Fruit fly (Drosophila melanogaster): ENCODE measurements around the gene Svil.
A peak's percentile ranks its signal among the peaks of the same experiment; 100 is the strongest.

The Svil gene

dm6 chr3L:2371882-2372281 lies 5.6 kb upstream of the Svil start, which contains the start of the genes CG1317 and CG8993:
CG1317 (minus strand) TSS chr3L:2371939.
CG8993 (plus strand) TSS chr3L:2372199.
- TF ChIP-seq Hr4 (GFP tag; optimal IDR thresholded peaks at IDR 0.05) (no peak), dsx (GFP tag; optimal IDR thresholded peaks at IDR 0.05; ENCODE audit: poor library complexity, severe bottlenecking) (peak; percentile 31), fkh (GFP tag; optimal IDR thresholded peaks at IDR 0.05) (no peak), CG7368 (GFP tag; optimal IDR thresholded peaks at IDR 0.05) (peak; percentile 8), ss (GFP tag; optimal IDR thresholded peaks at IDR 0.05) (no peak), pdm3 (GFP tag; optimal IDR thresholded peaks at IDR 0.05) (peak; percentile 5), Eip78C (GFP tag) (peak; percentile 20), CG32006 (GFP tag; optimal IDR thresholded peaks at IDR 0.05) (peak; percentile 17), CG3032 (tag; optimal IDR thresholded peaks at IDR 0.05) (peak; percentile 44), lz (GFP tag; optimal IDR thresholded peaks at IDR 0.05) (peak; percentile 22), svp (GFP tag) (peak; percentile 42), CG3919 (GFP tag; optimal IDR thresholded peaks at IDR 0.05) (peak; percentile 11), CG10631 (GFP tag; optimal IDR thresholded peaks at IDR 0.05) (peak; percentile 43), OdsH (GFP tag; optimal IDR thresholded peaks at IDR 0.05) (peak; percentile 48), achi (GFP tag; optimal IDR thresholded peaks at IDR 0.05) (peak; percentile 67), Ets21C (GFP tag; optimal IDR thresholded peaks at IDR 0.05) (no peak), cyc (GFP tag; optimal IDR thresholded peaks at IDR 0.05) (peak; percentile 24), esn (GFP tag; optimal IDR thresholded peaks at IDR 0.05) (no peak), CG11294 (GFP tag; IDR thresholded peaks at IDR 0.05) (no peak), acj6 (GFP tag; optimal IDR thresholded peaks at IDR 0.05) (peak; percentile 26), Sox14 (GFP tag; optimal IDR thresholded peaks at IDR 0.05) (peak; percentile 32), CG6808 (GFP tag; optimal IDR thresholded peaks at IDR 0.05) (no peak)

dm6 chr3L:2373421-2374043 lies 3.9 kb upstream of the Svil start, which contains the start of the genes mRpL23 and CG9004:
mRpL23 (minus strand) TSS chr3L:2373704.
CG9004 (plus strand) TSS chr3L:2373728.
- TF ChIP-seq CG8319 (GFP tag; optimal IDR thresholded peaks at IDR 0.05) = peak; percentile 99
- TF ChIP-seq eg (GFP tag; IDR thresholded peaks at IDR 0.05) = peak; percentile 100
- TF ChIP-seq CG4318 (GFP tag; optimal IDR thresholded peaks at IDR 0.05) = peak; percentile 99
- peak; percentile 99 for TF ChIP-seq Met (GFP tag; optimal IDR thresholded peaks at IDR 0.05)
- peak; percentile 100 for TF ChIP-seq Gug (GFP tag; IDR thresholded peaks at IDR 0.05)
- TF ChIP-seq CG3032 (tag; optimal IDR thresholded peaks at IDR 0.05) = peak; percentile 100
- TF ChIP-seq CG1621 (tag; optimal IDR thresholded peaks at IDR 0.05) = peak; percentile 98
- TF ChIP-seq CG6163 (GFP tag; IDR thresholded peaks at IDR 0.05) = peak; percentile 100
- TF ChIP-seq Smox (GFP tag; optimal IDR thresholded peaks at IDR 0.05) = peak; percentile 99
- TF ChIP-seq CG6276 (GFP tag; optimal IDR thresholded peaks at IDR 0.05) = peak; percentile 97
- peak; percentile 99 for TF ChIP-seq Sox14 (GFP tag; optimal IDR thresholded peaks at IDR 0.05)
- TF ChIP-seq fkh (GFP tag; optimal IDR thresholded peaks at IDR 0.05) = peak; percentile 86
- TF ChIP-seq Eip93F (GFP tag; optimal IDR thresholded peaks at IDR 0.05) = peak; percentile 98
- peak; percentile 99 for TF ChIP-seq CG31627 (GFP tag; optimal IDR thresholded peaks at IDR 0.05)
- TF ChIP-seq vri (GFP tag; optimal IDR thresholded peaks at IDR 0.05) = peak; percentile 98
- peak; percentile 96 for TF ChIP-seq CG6808 (GFP tag; optimal IDR thresholded peaks at IDR 0.05)
- peak; percentile 94 for TF ChIP-seq CG6854 (GFP tag; optimal IDR thresholded peaks at IDR 0.05)
- TF ChIP-seq OdsH (GFP tag; optimal IDR thresholded peaks at IDR 0.05) = peak; percentile 100
- peak; percentile 98 to 99 for TF ChIP-seq salr (GFP tag; optimal IDR thresholded peaks at IDR 0.05)
- TF ChIP-seq Eip75B (GFP tag; optimal IDR thresholded peaks at IDR 0.05) = peak; percentile 99
- TF ChIP-seq fd59A (GFP tag; optimal IDR thresholded peaks at IDR 0.05) = peak; percentile 99
- peak; percentile 93 for TF ChIP-seq Hr38 (GFP tag; optimal IDR thresholded peaks at IDR 0.05)
- TF ChIP-seq Hr39 (GFP tag; optimal IDR thresholded peaks at IDR 0.05) = peak; percentile 99
- TF ChIP-seq CG16779 (tag; optimal IDR thresholded peaks at IDR 0.05) = peak; percentile 97
- peak; percentile 99 for TF ChIP-seq CG10669 (GFP tag; optimal IDR thresholded peaks at IDR 0.05)
- TF ChIP-seq pdm3 (GFP tag; optimal IDR thresholded peaks at IDR 0.05) = peak; percentile 100
- peak; percentile 99 for TF ChIP-seq CG8119 (GFP tag; IDR thresholded peaks at IDR 0.05)
- peak; percentile 99 for TF ChIP-seq CG34406 (GFP tag; optimal IDR thresholded peaks at IDR 0.05)
- TF ChIP-seq CG3919 (GFP tag; optimal IDR thresholded peaks at IDR 0.05) = peak; percentile 99
- TF ChIP-seq CG15336 (GFP tag; IDR thresholded peaks at IDR 0.05) = peak; percentile 99
- peak; percentile 99 for TF ChIP-seq CG11294 (GFP tag; IDR thresholded peaks at IDR 0.05)
- peak; percentile 99 for TF ChIP-seq CG11902 (GFP tag; optimal IDR thresholded peaks at IDR 0.05)
- peak; percentile 99 for TF ChIP-seq Ets96B (tag; optimal IDR thresholded peaks at IDR 0.05)
- TF ChIP-seq achi (GFP tag; optimal IDR thresholded peaks at IDR 0.05) = peak; percentile 99
- TF ChIP-seq Sox102F (GFP tag; optimal IDR thresholded peaks at IDR 0.05) = peak; percentile 99
- peak; percentile 98 for TF ChIP-seq CG7368 (GFP tag; optimal IDR thresholded peaks at IDR 0.05)
- peak; percentile 100 for TF ChIP-seq svp (GFP tag)
